Fruit fly (Drosophila melanogaster) whole organism, embryonic: ENCODE results near the gene CG13373.

ENCODE experiments used
- Atf-2 ChIP-seq: fragments of 200-800 bp; sonication (Bioruptor generic); optimal IDR thresholded peaks from 2 replicates; lab custom pipeline; 2016; ENCODE audit warnings: missing biosample characterization, missing genetic modification characterization
- C15 ChIP-seq: fragments of 200-800 bp; sonication (Bioruptor generic); IDR thresholded peaks from 3 replicates; pipeline ENCODE4 v1.3.6; 2022; ENCODE audit warnings: missing biosample characterization, missing genetic modification characterization
- CG10366 ChIP-seq: fragments of 200-800 bp; sonication (Bioruptor generic); IDR thresholded peaks from 2 replicates; pipeline ENCODE4 v1.3.6; 2022; ENCODE audit warnings: missing biosample characterization, missing genetic modification characterization
- CG10462 ChIP-seq: fragments of 200-800 bp; sonication (Bioruptor generic); optimal IDR thresholded peaks from 2 replicates; lab custom pipeline; 2016; ENCODE audit warnings: missing biosample characterization, missing genetic modification characterization
- CG11723 ChIP-seq: fragments of 200-800 bp; sonication (Bioruptor generic); optimal IDR thresholded peaks from 2 replicates; lab custom pipeline; 2017; ENCODE audit warnings: missing biosample characterization, mild to moderate bottlenecking, missing genetic modification characterization
- CG12219 ChIP-seq: fragments of 200-800 bp; sonication (Bioruptor generic); optimal IDR thresholded peaks from 3 replicates; lab custom pipeline; 2018; ENCODE audit warnings: missing biosample characterization, mild to moderate bottlenecking, missing genetic modification characterization
- CG12942 ChIP-seq: fragments of 200-800 bp; sonication (Bioruptor generic); optimal IDR thresholded peaks from 3 replicates; lab custom pipeline; 2016; ENCODE audit warnings: missing biosample characterization, missing genetic modification characterization
- CG13123 ChIP-seq: fragments of 200-800 bp; sonication (Bioruptor generic); optimal IDR thresholded peaks from 2 replicates; lab custom pipeline; 2016; ENCODE audit warnings: missing biosample characterization, missing genetic modification characterization
- CG13624 ChIP-seq: fragments of 200-800 bp; sonication (Bioruptor generic); optimal IDR thresholded peaks from 2 replicates; lab custom pipeline; 2016; ENCODE audit warnings: missing biosample characterization, missing genetic modification characterization
- CG15073 ChIP-seq: fragments of 200-800 bp; sonication (Bioruptor generic); optimal IDR thresholded peaks from 2 replicates; lab custom pipeline; 2016; ENCODE audit warnings: missing biosample characterization, missing genetic modification characterization
- CG1529 ChIP-seq: fragments of 200-800 bp; sonication (Bioruptor generic); optimal IDR thresholded peaks from 3 replicates; lab custom pipeline; 2018; ENCODE audit warnings: missing biosample characterization, missing genetic modification characterization
- CG15601 ChIP-seq: fragments of 200-800 bp; sonication (Bioruptor generic); optimal IDR thresholded peaks from 3 replicates; lab custom pipeline; 2019; ENCODE audit warnings: missing biosample characterization, mild to moderate bottlenecking, missing genetic modification characterization, moderate library complexity
- CG17612 ChIP-seq: fragments of 200-800 bp; sonication (Bioruptor generic); IDR thresholded peaks from 2 replicates; pipeline ENCODE4 v1.3.6; 2022; ENCODE audit warnings: missing biosample characterization, missing genetic modification characterization
- CG1832 ChIP-seq: fragments of 200-800 bp; sonication (Bioruptor generic); optimal IDR thresholded peaks from 2 replicates; lab custom pipeline; 2017; ENCODE audit warnings: missing biosample characterization, mild to moderate bottlenecking, missing genetic modification characterization, inconsistent platforms
- CG18599 ChIP-seq: fragments of 200-800 bp; sonication (Bioruptor generic); optimal IDR thresholded peaks from 3 replicates; lab custom pipeline; 2017; ENCODE audit warnings: missing biosample characterization, missing genetic modification characterization, mild to moderate bottlenecking, moderate library complexity, missing genetic modification reagents
- CG2875 ChIP-seq: fragments of 200-800 bp; sonication (Bioruptor generic); optimal IDR thresholded peaks from 2 replicates; lab custom pipeline; 2017; ENCODE audit warnings: missing biosample characterization, mild to moderate bottlenecking, missing genetic modification characterization, missing genetic modification reagents
- CG3281 ChIP-seq: fragments of 200-800 bp; sonication (Bioruptor generic); optimal IDR thresholded peaks from 3 replicates; lab custom pipeline; 2017; ENCODE audit warnings: missing biosample characterization, mild to moderate bottlenecking, missing genetic modification characterization
- CG33213 ChIP-seq: fragments of 200-800 bp; sonication (Bioruptor generic); optimal IDR thresholded peaks from 3 replicates; lab custom pipeline; 2016; ENCODE audit warnings: missing biosample characterization, missing genetic modification characterization
- CG34376 ChIP-seq: fragments of 200-800 bp; sonication (Bioruptor generic); optimal IDR thresholded peaks from 2 replicates; lab custom pipeline; 2018; ENCODE audit warnings: missing biosample characterization, mild to moderate bottlenecking, missing genetic modification characterization
- CG4820 ChIP-seq: fragments of 200-800 bp; sonication (Bioruptor generic); optimal IDR thresholded peaks from 3 replicates; lab custom pipeline; 2016; ENCODE audit warnings: missing biosample characterization, missing genetic modification characterization
- CG4854 ChIP-seq: fragments of 200-800 bp; sonication (Bioruptor generic); optimal IDR thresholded peaks from 2 replicates; lab custom pipeline; 2016; ENCODE audit warnings: missing biosample characterization, missing genetic modification characterization, inconsistent platforms
- CG5245 ChIP-seq: fragments of 200-800 bp; sonication (Bioruptor generic); optimal IDR thresholded peaks from 3 replicates; lab custom pipeline; 2016; ENCODE audit warnings: missing biosample characterization, missing genetic modification characterization
- CG6813 ChIP-seq: fragments of 200-800 bp; sonication (Bioruptor generic); optimal IDR thresholded peaks from 2 replicates; lab custom pipeline; 2017; ENCODE audit warnings: missing biosample characterization, missing genetic modification characterization, mild to moderate bottlenecking, moderate library complexity, missing genetic modification reagents
- CG7357 ChIP-seq: fragments of 200-800 bp; sonication (Bioruptor generic); IDR thresholded peaks from 3 replicates; pipeline ENCODE4 v1.3.6; 2022; ENCODE audit warnings: missing biosample characterization, missing genetic modification characterization
- CG7987 ChIP-seq: fragments of 200-800 bp; sonication (Bioruptor generic); optimal IDR thresholded peaks from 2 replicates; lab custom pipeline; 2018; ENCODE audit warnings: missing biosample characterization, mild to moderate bottlenecking, missing genetic modification characterization, moderate library complexity
- CG8388 ChIP-seq: fragments of 200-800 bp; sonication (Bioruptor generic); optimal IDR thresholded peaks from 2 replicates; lab custom pipeline; 2019; ENCODE audit warnings: missing biosample characterization, mild to moderate bottlenecking, missing genetic modification characterization, moderate library complexity
- CrebB ChIP-seq: fragments of 200-800 bp; sonication (Bioruptor generic); optimal IDR thresholded peaks from 3 replicates; lab custom pipeline; 2018; ENCODE audit warnings: missing biosample characterization, mild to moderate bottlenecking, missing genetic modification characterization
- ERR ChIP-seq: fragments of 200-800 bp; sonication (Bioruptor generic); optimal IDR thresholded peaks from 2 replicates; lab custom pipeline; 2016; ENCODE audit warnings: missing biosample characterization, missing genetic modification characterization
- Elba2 ChIP-seq: fragments of 200-800 bp; sonication (Bioruptor generic); optimal IDR thresholded peaks from 3 replicates; lab custom pipeline; 2016; ENCODE audit warnings: missing biosample characterization, missing genetic modification characterization
- HLH4C ChIP-seq: fragments of 200-800 bp; sonication (Bioruptor generic); IDR thresholded peaks from 3 replicates; pipeline ENCODE4 v1.3.6; 2022; ENCODE audit warnings: missing biosample characterization, missing genetic modification characterization; ENCODE audit not compliant: partially characterized antibody
- Hr51 ChIP-seq, 2 experiments: fragments of 200-800 bp; sonication (Bioruptor generic); optimal IDR thresholded peaks; 2 replicates in 1 of 2; 3 replicates in 1 of 2; lab custom pipeline; 2016 to 2018; ENCODE audit warnings: missing biosample characterization in 2 of 2, missing genetic modification characterization in 2 of 2, mild to moderate bottlenecking in 1 of 2, moderate library complexity in 1 of 2
- Oli ChIP-seq: fragments of 200-800 bp; sonication (Bioruptor generic); optimal IDR thresholded peaks from 2 replicates; lab custom pipeline; 2018; ENCODE audit warnings: missing biosample characterization, mild to moderate bottlenecking, missing genetic modification characterization, moderate library complexity
- bigmax ChIP-seq: fragments of 200-800 bp; sonication (Bioruptor generic); optimal IDR thresholded peaks from 2 replicates; lab custom pipeline; 2018; ENCODE audit warnings: missing biosample characterization, mild to moderate bottlenecking, missing genetic modification characterization
- dmrt11E ChIP-seq: fragments of 200-800 bp; sonication (Bioruptor generic); optimal IDR thresholded peaks from 3 replicates; lab custom pipeline; 2018; ENCODE audit warnings: missing biosample characterization, mild to moderate bottlenecking, missing genetic modification characterization, moderate library complexity
- fd96Cb ChIP-seq: fragments of 200-800 bp; sonication (Bioruptor generic); optimal IDR thresholded peaks from 2 replicates; lab custom pipeline; 2018; ENCODE audit warnings: missing biosample characterization, mild to moderate bottlenecking, missing genetic modification characterization, moderate library complexity
- gsb-n ChIP-seq: fragments of 200-800 bp; sonication (Bioruptor generic); optimal IDR thresholded peaks from 3 replicates; lab custom pipeline; 2018; ENCODE audit warnings: missing biosample characterization, mild to moderate bottlenecking, missing genetic modification characterization
- jumu ChIP-seq: fragments of 200-800 bp; sonication (Bioruptor generic); optimal IDR thresholded peaks from 3 replicates; lab custom pipeline; 2016; ENCODE audit warnings: missing biosample characterization, missing genetic modification characterization
- kay ChIP-seq: fragments of 200-800 bp; sonication (Bioruptor generic); optimal IDR thresholded peaks from 2 replicates; lab custom pipeline; 2016; ENCODE audit warnings: missing biosample characterization, missing genetic modification characterization
- lab ChIP-seq: fragments of 200-800 bp; sonication (Bioruptor generic); optimal IDR thresholded peaks from 3 replicates; lab custom pipeline; 2017; ENCODE audit warnings: missing biosample characterization, missing genetic modification characterization, mild to moderate bottlenecking, moderate library complexity, missing genetic modification reagents
- lov ChIP-seq, 2 experiments: fragments of 200-800 bp in 1 of 2; fragments of >200 bp in 1 of 2; sonication (Bioruptor generic) in 1 of 2; IDR thresholded peaks in 1 of 2; optimal IDR thresholded peaks in 1 of 2; 2 replicates in 1 of 2; 3 replicates in 1 of 2; pipeline versions ENCODE4 v1.3.6 to Lab custom; 2017 to 2022; ENCODE audit warnings: missing biosample characterization in 1 of 2, missing genetic modification characterization in 1 of 2
- mirr ChIP-seq: fragments of 200-800 bp; sonication (Bioruptor generic); optimal IDR thresholded peaks from 3 replicates; lab custom pipeline; 2018; ENCODE audit warnings: missing biosample characterization, mild to moderate bottlenecking, missing genetic modification characterization
- phol ChIP-seq: fragments of 200-800 bp; sonication (Bioruptor generic); optimal IDR thresholded peaks from 3 replicates; lab custom pipeline; 2018; ENCODE audit warnings: missing biosample characterization, mild to moderate bottlenecking, missing genetic modification characterization, moderate library complexity
- pros ChIP-seq: fragments of 200-800 bp; sonication (Bioruptor generic); optimal IDR thresholded peaks from 3 replicates; lab custom pipeline; 2019; ENCODE audit warnings: missing biosample characterization, mild to moderate bottlenecking, missing genetic modification characterization, moderate library complexity
- ranshi ChIP-seq: fragments of 200-800 bp; sonication (Bioruptor generic); IDR thresholded peaks from 2 replicates; pipeline ENCODE4 v1.3.6; 2022; ENCODE audit warnings: missing biosample characterization, missing genetic modification characterization
- run ChIP-seq: fragments of 200-800 bp; sonication (Bioruptor generic); optimal IDR thresholded peaks from 3 replicates; lab custom pipeline; 2018; ENCODE audit warnings: missing biosample characterization, mild to moderate bottlenecking, missing genetic modification characterization
- so ChIP-seq: fragments of 200-800 bp; sonication (Bioruptor generic); IDR thresholded peaks from 3 replicates; pipeline ENCODE4 v1.3.6; 2022; ENCODE audit warnings: missing biosample characterization, missing genetic modification characterization
- usp ChIP-seq: fragments of >200 bp; optimal IDR thresholded peaks from 2 replicates; lab custom pipeline; 2017; ENCODE audit warnings: missing biosample characterization, missing genetic modification characterization
- zen ChIP-seq: fragments of 200-800 bp; sonication (Bioruptor generic); optimal IDR thresholded peaks from 3 replicates; lab custom pipeline; 2018; ENCODE audit warnings: missing biosample characterization, mild to moderate bottlenecking, missing genetic modification characterization, moderate library complexity

The CG13373 gene

DNA sequence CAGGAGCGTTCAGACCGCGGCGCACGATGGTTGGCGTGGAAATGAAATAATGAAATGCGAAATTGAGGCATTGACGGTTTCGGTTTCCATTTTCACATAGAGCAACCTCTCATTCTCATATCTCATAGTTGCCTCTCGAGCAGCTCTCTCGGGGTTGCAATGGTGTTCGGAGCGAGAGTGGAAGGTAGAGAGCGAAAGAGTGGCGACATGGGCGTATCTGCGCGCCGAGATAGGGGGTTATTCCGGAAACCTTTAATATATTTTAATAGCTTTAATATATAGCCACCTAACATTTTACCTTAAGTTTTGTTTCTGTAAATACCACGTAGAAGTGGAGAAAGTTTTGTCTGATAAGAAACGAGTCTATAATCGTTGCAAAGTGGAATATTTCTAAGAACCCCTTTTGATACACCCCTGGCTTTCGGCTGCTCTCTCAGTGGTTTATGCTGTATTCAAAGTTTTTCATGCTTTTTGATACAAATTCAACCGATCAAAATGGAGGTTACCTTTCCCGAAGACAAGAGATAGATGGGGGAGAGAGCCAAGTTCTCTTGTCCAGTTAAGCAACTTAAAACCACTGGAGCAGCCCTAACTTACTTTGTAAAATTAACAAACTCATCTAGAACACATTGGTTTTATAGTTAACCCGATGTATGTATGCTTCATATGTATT is 46.5 kb downstream of the CG13373 start, which contains the start of gene elav (continued):
- TF ChIP-seq lov (optimal IDR thresholded peaks at IDR 0.05; lab: Kevin White, UChicago) (no peak), lov (GFP tag; IDR thresholded peaks at IDR 0.05; lab: Robert Waterston, UW) (peak; percentile 95), Elba2 (GFP tag; lab: Kevin White, UChicago) (peak; percentile 84), usp (GFP tag; lab: Kevin White, UChicago) (no peak), Atf-2 (GFP tag; lab: Kevin White, UChicago) (peak; percentile 96), C15 (GFP tag; lab: Robert Waterston, UW) (peak; percentile 95), ERR (GFP tag; lab: Kevin White, UChicago) (peak; percentile 93), CG34376 (GFP tag; lab: Kevin White, UChicago) (peak; percentile 100), CG15073 (peak; percentile 83), CG4820 (GFP tag; lab: Kevin White, UChicago) (peak; percentile 97), CG12942 (GFP tag; lab: Kevin White, UChicago) (peak; percentile 96), CG10462 (peak; percentile 98), CG7357 (GFP tag; lab: Robert Waterston, UW) (peak; percentile 94), CG7987 (peak; percentile 90), CG3281 (GFP tag; lab: Kevin White, UChicago) (peak; percentile 99), phol (peak; percentile 98), CG17612 (GFP tag; lab: Robert Waterston, UW) (peak; percentile 95), CG4854 (peak; percentile 95), HLH4C (GFP tag; lab: Robert Waterston, UW) (no peak), fd96Cb (tag; lab: Kevin White, UChicago) (peak; percentile 98), bigmax (peak; percentile 77), mirr (peak; percentile 98), CG33213 (GFP tag; lab: Kevin White, UChicago) (peak; percentile 93), CG15601 (tag; lab: Kevin White, UChicago) (peak; percentile 98), run (tag; lab: Kevin White, UChicago) (peak; percentile 98), CG6813 (GFP tag; lab: Kevin White, UChicago) (peak; percentile 99), CG11723 (peak; percentile 98), CG18599 (GFP tag; lab: Kevin White, UChicago) (peak; percentile 100), zen (tag; lab: Kevin White, UChicago) (peak; percentile 98), jumu (peak; percentile 96), dmrt11E (tag; lab: Kevin White, UChicago) (peak; percentile 98), lab (peak; percentile 99), gsb-n (tag; lab: Kevin White, UChicago) (peak; percentile 98), CG1529 (GFP tag; lab: Kevin White, UChicago) (peak; percentile 99), CG10366 (GFP tag; lab: Robert Waterston, UW) (peak; percentile 97), so (GFP tag; lab: Robert Waterston, UW) (peak; percentile 98), Oli (tag; lab: Kevin White, UChicago) (peak; percentile 99), ranshi (GFP tag; lab: Robert Waterston, UW) (peak; percentile 97), CG13624 (peak; percentile 97), CG2875 (peak; percentile 98), CG5245 (peak; percentile 96), CG13123 (GFP tag; lab: Kevin White, UChicago) (peak; percentile 93), kay (GFP tag; lab: Kevin White, UChicago) (peak; percentile 95), Hr51 (GFP tag; optimal IDR thresholded peaks at IDR 0.05; lab: Kevin White, UChicago) (peak; percentile 98 to 99), CG1832 (peak; percentile 8), CrebB (tag; lab: Kevin White, UChicago) (peak; percentile 98), CG8388 (peak; percentile 98), pros (GFP tag; lab: Kevin White, UChicago) (peak; percentile 97), CG12219 (GFP tag; lab: Kevin White, UChicago) (peak; percentile 98)
